Fruit fly (Drosophila melanogaster) whole organism, prepupa: ENCODE measurements around the gene CG32148.

Source experiments
- CG1621 ChIP-seq: fragments of 200-800 bp; sonication (Bioruptor generic); optimal IDR thresholded peaks from 3 replicates; lab custom pipeline; 2018; ENCODE audit warnings: missing biosample characterization, mild to moderate bottlenecking, missing genetic modification characterization
- Hr39 ChIP-seq: fragments of 200-800 bp; sonication (Bioruptor generic); optimal IDR thresholded peaks from 2 replicates; lab custom pipeline; 2016; ENCODE audit warnings: missing biosample characterization, missing genetic modification characterization
- acj6 ChIP-seq: fragments of 200-800 bp; sonication (Bioruptor generic); optimal IDR thresholded peaks from 3 replicates; lab custom pipeline; 2016; ENCODE audit warnings: missing biosample characterization, missing genetic modification characterization

- TF ChIP-seq CG1621 (tag; lab: Kevin White, UChicago) (no peak), acj6 (GFP tag; lab: Kevin White, UChicago) (no peak), Hr39 (GFP tag; lab: Kevin White, UChicago) (no peak)
Measured at dm6 chr3L:15050706-15051105, 27.4 kb downstream of the CG32148 start, which contains the start of gene CG12310.
